Fruit fly (Drosophila melanogaster) whole organism: ENCODE data around the gene CG42536.

ENCODE experiments used
- psq ChIP-seq: fragments of >200 bp; optimal IDR thresholded peaks from 2 replicates; lab custom pipeline; 2017
- usp ChIP-seq: fragments of >200 bp; optimal IDR thresholded peaks from 2 replicates; lab custom pipeline; 2017; ENCODE audit warnings: missing biosample characterization, missing genetic modification characterization, mixed read lengths

DNA sequence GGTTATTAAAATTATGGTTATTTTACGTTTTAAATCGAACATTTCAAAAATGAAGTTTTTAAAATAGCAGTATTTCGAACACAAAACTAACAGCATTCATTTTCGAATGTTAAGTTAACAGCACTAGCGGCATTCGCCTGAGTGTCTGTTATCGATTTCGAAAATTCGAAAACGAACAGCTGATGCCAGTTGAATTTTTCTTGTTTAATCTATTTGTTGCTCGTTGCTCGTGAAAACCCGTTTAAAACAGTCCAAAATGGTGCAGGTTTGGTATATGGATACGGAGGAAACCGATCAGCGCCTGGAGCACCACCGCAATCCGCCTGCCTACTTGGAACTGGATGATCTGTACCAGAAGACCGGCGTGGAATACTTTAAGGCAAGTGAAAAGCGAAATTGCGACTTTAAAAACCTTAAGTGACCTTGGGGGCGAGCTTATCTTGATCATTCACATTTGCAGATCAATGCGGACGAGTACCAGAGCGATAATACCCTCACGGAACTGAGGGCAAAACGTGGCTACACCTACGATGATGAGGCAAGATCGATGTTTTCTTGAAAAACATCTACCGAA lies 33.4 kb upstream of the CG42536 start, which contains the start of gene Adi1:
- TF ChIP-seq usp (GFP tag; lab: Kevin White, UChicago) (no peak), psq (lab: Kevin White, UChicago) (no peak)
